Fruit fly (Drosophila melanogaster) whole organism, prepupa: Measurements from ENCODE around the gene Saf-B.

ENCODE experiments used
- Blimp-1 ChIP-seq: fragments of 200-800 bp; sonication (Bioruptor generic); optimal IDR thresholded peaks from 3 replicates; lab custom pipeline; 2017; ENCODE audit warnings: missing biosample characterization, missing genetic modification characterization, mild to moderate bottlenecking, moderate library complexity, missing genetic modification reagents
- CG8119 ChIP-seq: fragments of 200-800 bp; sonication (Bioruptor generic); IDR thresholded peaks from 3 replicates; pipeline ENCODE4 v1.3.6; 2022; ENCODE audit warnings: missing biosample characterization, missing genetic modification characterization
- CG8632 ChIP-seq: fragments of 200-800 bp; sonication (Bioruptor generic); optimal IDR thresholded peaks from 3 replicates; lab custom pipeline; 2016; ENCODE audit warnings: missing biosample characterization, missing genetic modification characterization
- Hr39 ChIP-seq: fragments of 200-800 bp; sonication (Bioruptor generic); optimal IDR thresholded peaks from 2 replicates; lab custom pipeline; 2016; ENCODE audit warnings: missing biosample characterization, missing genetic modification characterization
- Sox102F ChIP-seq: fragments of 200-800 bp; sonication (Bioruptor generic); optimal IDR thresholded peaks from 2 replicates; lab custom pipeline; 2016; ENCODE audit warnings: missing biosample characterization, mild to moderate bottlenecking, missing genetic modification characterization
- lz ChIP-seq: fragments of 200-800 bp; sonication (Bioruptor generic); optimal IDR thresholded peaks from 3 replicates; lab custom pipeline; 2016; ENCODE audit warnings: missing biosample characterization, missing genetic modification characterization
- pdm3 ChIP-seq: fragments of 200-800 bp; sonication (Bioruptor generic); optimal IDR thresholded peaks from 3 replicates; lab custom pipeline; 2016; ENCODE audit warnings: missing biosample characterization, missing genetic modification characterization
- spab ChIP-seq: fragments of 200-800 bp; sonication (Bioruptor generic); optimal IDR thresholded peaks from 2 replicates; lab custom pipeline; 2017; ENCODE audit warnings: missing biosample characterization, mild to moderate bottlenecking, missing genetic modification characterization, missing genetic modification reagents
- ss ChIP-seq, 2 experiments: fragments of 200-800 bp; sonication (Bioruptor generic); optimal IDR thresholded peaks; 2 replicates in 1 of 2; 3 replicates in 1 of 2; lab custom pipeline; 2017 to 2018; ENCODE audit warnings: mild to moderate bottlenecking in 2 of 2, missing biosample characterization in 2 of 2, missing genetic modification characterization in 2 of 2, moderate library complexity in 1 of 2
- topi ChIP-seq: fragments of 200-800 bp; sonication (Bioruptor generic); optimal IDR thresholded peaks from 3 replicates; lab custom pipeline; 2016; ENCODE audit warnings: missing biosample characterization, missing genetic modification characterization

DNA sequence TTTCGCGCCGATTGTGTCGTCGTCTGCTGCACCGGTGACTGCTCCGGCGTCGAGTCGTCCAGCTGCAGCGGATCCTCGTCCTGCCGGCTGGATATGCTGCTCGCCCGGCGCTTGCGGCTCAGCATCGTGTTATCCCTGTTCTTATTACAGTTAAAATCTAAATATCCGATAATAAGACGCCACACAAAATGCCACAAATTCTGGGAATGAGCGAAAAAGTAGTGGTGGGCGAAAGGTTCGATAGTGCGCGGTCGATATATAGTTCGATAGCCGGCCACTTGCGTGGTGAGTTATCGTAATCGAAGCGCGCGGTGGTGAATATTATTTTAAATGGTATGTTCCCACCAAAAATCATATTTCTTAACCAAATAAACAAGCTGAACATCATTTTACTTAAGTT, 12.2 kb upstream of the Saf-B start, which contains the start of gene polybromo:
- TF ChIP-seq Hr39 (GFP tag; lab: Kevin White, UChicago) (no peak), lz (GFP tag; lab: Kevin White, UChicago) (no peak), spab (GFP tag; lab: Kevin White, UChicago) (no peak), pdm3 (GFP tag; lab: Kevin White, UChicago) (no peak), Blimp-1 (GFP tag; lab: Kevin White, UChicago) (no peak), CG8632 (GFP tag; lab: Kevin White, UChicago) (no peak), CG8119 (GFP tag; lab: Robert Waterston, UW) (no peak), topi (GFP tag; lab: Kevin White, UChicago) (no peak), Sox102F (GFP tag; lab: Kevin White, UChicago) (no peak), ss (GFP tag; optimal IDR thresholded peaks at IDR 0.05; lab: Kevin White, UChicago) (no peak)
